Worm (Caenorhabditis elegans) whole organism, late embryonic: Measurements from ENCODE around the gene str-220.
A peak's percentile ranks its signal among the peaks of the same experiment; 100 is the strongest.

Experiments used
- C08G9.2 ChIP-seq: sonication (generic microtip); optimal IDR thresholded peaks from 2 replicates; lab custom pipeline; 2016; ENCODE audit warnings: mild to moderate bottlenecking, missing genetic modification characterization, moderate library complexity, missing compliant biosample characterization
- F13H6.1 ChIP-seq: sonication (generic microtip); optimal IDR thresholded peaks from 2 replicates; lab custom pipeline; 2016; ENCODE audit warnings: missing genetic modification characterization, missing compliant biosample characterization
- K02D7.2 ChIP-seq: sonication (generic microtip); optimal IDR thresholded peaks from 2 replicates; lab custom pipeline; 2017; ENCODE audit warnings: mild to moderate bottlenecking, missing genetic modification characterization, missing compliant biosample characterization
- K09A11.1 ChIP-seq: sonication (generic microtip); optimal IDR thresholded peaks from 2 replicates; lab custom pipeline; 2017; ENCODE audit warnings: antibody characterized with exemption, mild to moderate bottlenecking, missing genetic modification characterization, missing compliant biosample characterization; ENCODE audit not compliant: insufficient read depth
- T23F11.4 ChIP-seq: fragments of 200-800 bp; sonication (Bioruptor generic); optimal IDR thresholded peaks from 2 replicates; lab custom pipeline; 2018; ENCODE audit warnings: mild to moderate bottlenecking, missing genetic modification characterization, missing compliant biosample characterization
- Y22D7AL.16 ChIP-seq: sonication (generic microtip); optimal IDR thresholded peaks from 2 replicates; lab custom pipeline; 2016; ENCODE audit warnings: missing genetic modification characterization, missing compliant biosample characterization
- ahr-1 ChIP-seq: sonication (generic microtip); optimal IDR thresholded peaks from 2 replicates; lab custom pipeline; 2016; ENCODE audit warnings: missing genetic modification characterization, missing compliant biosample characterization
- ceh-14 ChIP-seq: sonication (generic microtip); optimal IDR thresholded peaks from 2 replicates; lab custom pipeline; 2016; ENCODE audit warnings: missing genotype, missing genetic modification characterization, missing compliant biosample characterization
- ceh-19 ChIP-seq: fragments of 200-800 bp; sonication (Bioruptor generic); optimal IDR thresholded peaks from 2 replicates; lab custom pipeline; 2018; ENCODE audit warnings: mild to moderate bottlenecking, missing genetic modification characterization, missing compliant biosample characterization
- ceh-2 ChIP-seq: sonication (generic microtip); optimal IDR thresholded peaks from 2 replicates; lab custom pipeline; 2016; ENCODE audit warnings: missing genotype, missing genetic modification characterization, missing compliant biosample characterization
- ceh-30 ChIP-seq: fragments of 150-350 bp; optimal IDR thresholded peaks from 2 replicates; lab custom pipeline; 2014; ENCODE audit warnings: missing biosample characterization, missing genetic modification characterization
- ceh-31 ChIP-seq: sonication (generic microtip); optimal IDR thresholded peaks from 2 replicates; lab custom pipeline; 2016; ENCODE audit warnings: missing genetic modification characterization, missing compliant biosample characterization
- dmd-4 ChIP-seq: sonication (generic microtip); optimal IDR thresholded peaks from 2 replicates; lab custom pipeline; 2016; ENCODE audit warnings: borderline replicate concordance, missing genetic modification characterization, missing compliant biosample characterization
- elt-2 ChIP-seq: sonication (generic microtip); optimal IDR thresholded peaks from 2 replicates; lab custom pipeline; 2016; ENCODE audit warnings: missing genetic modification reagents, missing genetic modification characterization, missing compliant biosample characterization
- elt-4 ChIP-seq: sonication (generic microtip); optimal IDR thresholded peaks from 2 replicates; lab custom pipeline; 2016; ENCODE audit warnings: missing genetic modification characterization, missing compliant biosample characterization
- eyg-1 ChIP-seq: sonication (generic microtip); optimal IDR thresholded peaks from 2 replicates; lab custom pipeline; 2016; ENCODE audit warnings: missing genotype, missing genetic modification characterization, missing compliant biosample characterization
- fax-1 ChIP-seq: sonication (generic microtip); optimal IDR thresholded peaks from 2 replicates; lab custom pipeline; 2016; ENCODE audit warnings: missing genotype, missing genetic modification characterization, missing compliant biosample characterization
- fkh-10 ChIP-seq: fragments of 150-350 bp; optimal IDR thresholded peaks from 2 replicates; lab custom pipeline; 2014; ENCODE audit warnings: missing biosample characterization, missing genetic modification reagents, missing genetic modification characterization
- fkh-6 ChIP-seq: sonication (generic microtip); optimal IDR thresholded peaks from 2 replicates; lab custom pipeline; 2016; ENCODE audit warnings: missing genetic modification characterization, missing compliant biosample characterization
- gmeb-2 ChIP-seq: sonication (generic microtip); optimal IDR thresholded peaks from 2 replicates; lab custom pipeline; 2016; ENCODE audit warnings: missing genetic modification characterization, inconsistent platforms, missing compliant biosample characterization
- hlh-6 ChIP-seq: sonication (generic microtip); optimal IDR thresholded peaks from 2 replicates; lab custom pipeline; 2016; ENCODE audit warnings: missing genotype, missing genetic modification characterization, missing compliant biosample characterization
- lim-6 ChIP-seq: sonication (generic microtip); optimal IDR thresholded peaks from 2 replicates; lab custom pipeline; 2016; ENCODE audit warnings: missing genetic modification characterization, missing compliant biosample characterization
- nfya-1 ChIP-seq: sonication (generic microtip); optimal IDR thresholded peaks from 2 replicates; lab custom pipeline; 2017; ENCODE audit warnings: missing genetic modification characterization, mild to moderate bottlenecking, missing compliant biosample characterization, antibody characterized with exemption, moderate library complexity
- nhr-232 ChIP-seq: sonication (generic microtip); optimal IDR thresholded peaks from 2 replicates; lab custom pipeline; 2016; ENCODE audit warnings: missing genetic modification characterization, missing compliant biosample characterization
- odd-2 ChIP-seq: sonication (generic microtip); optimal IDR thresholded peaks from 2 replicates; lab custom pipeline; 2017; ENCODE audit warnings: antibody characterized with exemption, mild to moderate bottlenecking, missing genetic modification characterization, missing compliant biosample characterization
- pat-9 ChIP-seq: fragments of 200-800 bp; sonication (Bioruptor generic); optimal IDR thresholded peaks from 2 replicates; lab custom pipeline; 2018; ENCODE audit warnings: mild to moderate bottlenecking, missing genetic modification characterization, moderate library complexity, missing compliant biosample characterization
- pha-2 ChIP-seq: sonication (generic microtip); optimal IDR thresholded peaks from 2 replicates; lab custom pipeline; 2017; ENCODE audit warnings: mild to moderate bottlenecking, missing genetic modification characterization, missing compliant biosample characterization
- pha-4 ChIP-seq: fragments of 150-350 bp; optimal IDR thresholded peaks from 2 replicates; lab custom pipeline; 2018; ENCODE audit warnings: missing biosample characterization, missing genetic modification reagents, missing genetic modification characterization
- pqm-1 ChIP-seq: sonication (generic microtip); optimal IDR thresholded peaks from 2 replicates; lab custom pipeline; 2016; ENCODE audit warnings: missing genetic modification characterization, missing compliant biosample characterization
- ref-2 ChIP-seq: sonication (generic microtip); optimal IDR thresholded peaks from 2 replicates; lab custom pipeline; 2016; ENCODE audit warnings: missing genetic modification characterization, missing compliant biosample characterization
- sox-4 ChIP-seq: sonication (generic microtip); optimal IDR thresholded peaks from 2 replicates; lab custom pipeline; 2017; ENCODE audit warnings: mild to moderate bottlenecking, missing genetic modification characterization, inconsistent platforms, missing compliant biosample characterization
- unc-42 ChIP-seq: sonication (generic microtip); optimal IDR thresholded peaks from 2 replicates; lab custom pipeline; 2016; ENCODE audit warnings: missing genotype, missing genetic modification characterization, missing compliant biosample characterization
- unc-55 ChIP-seq: sonication (generic microtip); optimal IDR thresholded peaks from 2 replicates; lab custom pipeline; 2017; ENCODE audit warnings: missing biosample characterization, missing genetic modification reagents, missing genetic modification characterization
- ztf-16 ChIP-seq: sonication (generic microtip); optimal IDR thresholded peaks from 2 replicates; lab custom pipeline; 2017; ENCODE audit warnings: missing genetic modification characterization, missing compliant biosample characterization

The str-220 gene

DNA sequence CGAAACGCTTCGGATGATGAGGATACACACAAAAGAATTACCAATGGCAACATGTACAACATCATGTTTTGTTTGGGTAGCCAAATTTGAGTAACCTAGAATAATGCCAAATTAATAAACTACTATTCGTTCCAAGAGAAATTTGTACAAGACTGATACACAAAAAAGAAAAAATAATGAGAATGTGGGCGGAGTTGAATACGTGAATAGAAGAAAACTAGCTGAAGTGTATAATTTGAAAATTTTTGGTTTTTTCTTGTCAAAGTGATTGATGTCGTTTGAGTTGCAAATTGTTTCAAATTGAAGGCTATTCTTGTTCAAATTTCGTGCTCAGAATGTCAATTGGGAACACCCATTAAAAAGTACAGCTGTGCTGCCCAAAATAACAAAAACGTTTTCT is 20.6 kb upstream of the str-220 start, which contains the start of gene R13A1.5:
Gene R13A1.5, minus strand, starts transcription at position 101 of the 400 bp plus-strand sequence.
- no peak for TF ChIP-seq lim-6 (tag; lab: Kevin White, UChicago)
- no peak for TF ChIP-seq ref-2
- TF ChIP-seq K02D7.2 = no peak
- TF ChIP-seq gmeb-2 (tag; lab: Kevin White, UChicago) = no peak
- no peak for TF ChIP-seq fax-1
- no peak for TF ChIP-seq dmd-4 (tag; lab: Kevin White, UChicago)
- no peak for TF ChIP-seq C08G9.2 (tag; lab: Kevin White, UChicago)

DNA sequence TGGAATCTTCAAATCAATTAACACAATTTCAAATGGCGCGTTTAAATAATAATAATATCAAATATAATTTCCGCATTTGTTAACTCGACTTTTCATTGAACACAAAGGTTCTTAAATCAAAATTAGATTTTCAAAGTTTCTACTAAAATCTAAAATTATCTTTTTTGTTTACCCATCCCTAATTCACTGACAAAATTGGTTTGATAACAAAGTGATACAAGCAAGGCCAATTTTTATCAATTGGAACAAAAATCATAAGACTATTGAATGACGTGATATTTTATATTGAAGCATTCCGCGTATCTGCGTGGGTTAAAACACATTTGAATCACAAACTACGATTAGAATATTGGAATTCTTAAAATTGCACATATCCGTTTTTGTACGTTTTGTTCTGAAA is 19.3 kb upstream of the str-220 start:
- no peak for TF ChIP-seq fkh-10 (GFP tag; lab: Kevin White, UChicago)
- peak; percentile 49 for TF ChIP-seq elt-2 (tag; lab: Kevin White, UChicago)
- TF ChIP-seq, all 69 proteins: peak for 1

DNA sequence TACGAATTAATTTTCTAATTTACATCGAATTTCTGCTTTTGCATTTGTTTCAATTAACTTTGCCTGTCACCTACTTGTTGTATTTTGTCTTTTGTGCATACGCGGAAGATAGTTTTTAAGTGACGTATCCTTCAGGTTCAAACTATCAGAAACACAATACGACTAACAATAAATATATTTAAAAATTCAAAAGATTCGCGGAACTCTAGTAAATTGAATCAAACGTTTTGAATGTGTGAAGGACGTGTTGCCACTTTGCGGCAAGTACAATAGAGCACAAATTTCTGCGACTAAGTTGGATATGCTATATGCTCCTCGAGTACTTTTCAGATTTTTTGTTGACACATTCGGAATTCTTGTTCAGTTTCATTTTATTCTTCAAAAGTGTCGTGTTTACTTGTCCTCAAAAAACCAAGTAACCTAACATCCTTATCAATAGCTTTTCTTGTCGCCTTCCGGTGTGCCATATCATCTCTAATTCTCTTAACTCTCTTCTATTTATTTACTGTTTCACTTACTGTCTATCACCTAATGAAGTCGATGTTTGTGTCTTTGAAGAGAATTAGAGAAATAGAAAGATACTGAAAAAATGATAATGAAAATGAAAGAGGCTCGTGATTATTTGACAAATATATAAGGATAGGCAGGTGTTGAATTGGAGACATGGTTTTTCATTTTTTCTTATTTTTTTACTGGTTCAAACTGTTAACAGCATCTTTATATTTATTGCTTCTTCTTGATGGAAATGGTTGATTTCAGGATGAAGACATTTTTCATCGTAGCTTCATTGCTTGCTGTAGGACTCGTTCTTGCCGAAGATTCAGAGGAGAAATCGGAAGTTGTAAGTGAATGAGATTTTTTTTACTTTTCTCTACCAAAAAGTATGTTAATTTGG is 17.7 kb upstream of the str-220 start, which contains the start of gene srlf-7:
Gene srlf-7, plus strand, starts transcription at position 760 of the 895 bp plus-strand sequence.
- TF ChIP-seq fax-1 (no peak), sox-4 (tag; lab: Kevin White, UChicago) (no peak), fkh-6 (tag; lab: Kevin White, UChicago) (no peak), pqm-1 (tag; lab: Kevin White, UChicago) (peak; percentile 27), K09A11.1 (no peak), unc-42 (peak; percentile 44), pat-9 (tag; lab: Kevin White, UChicago) (no peak), ceh-30 (no peak), ceh-14 (tag; lab: Kevin White, UChicago) (no peak), ceh-19 (no peak), elt-2 (tag; lab: Kevin White, UChicago) (peak; percentile 88)
- TF ChIP-seq, all 69 proteins: peak for 3

DNA sequence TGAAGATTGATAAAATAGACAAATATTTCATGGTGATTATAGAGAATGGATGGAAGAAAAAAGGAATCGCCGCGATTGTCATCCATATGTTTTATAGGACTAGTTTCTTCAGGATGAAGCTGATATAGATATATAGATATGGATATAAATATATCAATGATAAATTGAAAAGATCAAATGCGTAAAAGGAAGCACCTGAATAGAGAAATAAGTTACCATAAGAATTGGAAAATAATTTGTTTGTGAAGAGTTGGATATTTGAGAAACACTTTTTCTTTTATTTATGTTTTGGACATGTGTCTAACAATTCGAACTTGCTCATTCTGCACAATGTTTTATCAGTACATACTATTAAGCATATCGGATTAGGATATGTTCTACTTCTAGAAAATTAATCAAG is 16.9 kb upstream of the str-220 start, which contains the start of gene C42D4.13:
Gene C42D4.13, minus strand, starts transcription at position 101 of the 400 bp plus-strand sequence.
- TF ChIP-seq elt-2 (tag; lab: Kevin White, UChicago) (no peak), odd-2 (no peak), ztf-16 (tag; lab: Kevin White, UChicago) (no peak), elt-4 (tag; lab: Kevin White, UChicago) (no peak), ceh-31 (tag; lab: Kevin White, UChicago) (no peak), unc-55 (no peak), nhr-232 (tag; lab: Kevin White, UChicago) (no peak), T23F11.4 (GFP tag; lab: Kevin White, UChicago) (no peak), ahr-1 (no peak), Y22D7AL.16 (tag; lab: Kevin White, UChicago) (no peak), hlh-6 (tag; lab: Kevin White, UChicago) (no peak), nfya-1 (no peak), F13H6.1 (tag; lab: Kevin White, UChicago) (no peak), pha-4 (tag; lab: Kevin White, UChicago) (no peak), pqm-1 (tag; lab: Kevin White, UChicago) (no peak), eyg-1 (tag; lab: Kevin White, UChicago) (no peak), pha-2 (tag; lab: Kevin White, UChicago) (no peak), sox-4 (tag; lab: Kevin White, UChicago) (no peak), ceh-2 (tag; lab: Kevin White, UChicago) (no peak)
